Worm (Caenorhabditis elegans): ENCODE data around the gene dct-17.

DNA sequence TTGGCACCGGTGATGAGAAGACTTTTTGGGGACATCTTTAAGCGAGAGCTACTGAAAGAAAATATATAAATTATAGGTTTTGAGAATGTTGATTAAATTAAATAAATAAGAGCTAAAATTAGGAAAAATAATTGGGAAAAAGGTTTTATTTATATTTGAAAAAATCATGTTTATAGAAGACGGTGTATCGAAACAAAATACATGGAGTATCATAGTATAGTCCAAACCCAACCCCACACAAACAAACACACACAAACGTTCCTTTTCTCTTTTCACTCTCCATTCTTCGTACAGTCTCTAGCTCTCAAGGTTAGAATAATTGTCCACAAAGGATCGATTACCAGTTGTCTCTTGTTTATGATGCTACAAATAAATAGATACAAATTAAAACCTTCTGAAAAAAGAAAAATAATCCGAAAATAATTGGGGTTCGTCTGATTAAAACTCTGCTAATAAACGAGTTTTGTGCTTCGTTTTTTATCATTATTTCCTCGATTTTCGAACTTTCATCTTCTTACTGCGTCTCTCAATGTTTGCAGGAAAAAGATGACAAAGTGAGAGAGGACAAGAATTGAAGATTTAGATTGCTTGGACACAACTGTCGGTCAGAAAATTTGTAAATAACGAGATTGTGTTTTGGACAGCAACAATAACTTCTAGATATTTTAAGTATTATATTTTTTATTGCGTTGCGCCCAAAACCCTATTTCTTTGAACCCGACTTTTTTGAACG lies 25.9 kb upstream of the dct-17 start, which contains the start of gene F20G2.2:
- TF ChIP-seq him-1 (tag; optimal IDR thresholded peaks at IDR 0.05) = no peak
- TF ChIP-seq dao-5 (tag; optimal IDR thresholded peaks at IDR 0.05) = no peak
- no peak for TF ChIP-seq W03F9.2 (tag; optimal IDR thresholded peaks at IDR 0.05)
